Worm (Caenorhabditis elegans): ENCODE measurements around the gene F44B9.5.

DNA sequence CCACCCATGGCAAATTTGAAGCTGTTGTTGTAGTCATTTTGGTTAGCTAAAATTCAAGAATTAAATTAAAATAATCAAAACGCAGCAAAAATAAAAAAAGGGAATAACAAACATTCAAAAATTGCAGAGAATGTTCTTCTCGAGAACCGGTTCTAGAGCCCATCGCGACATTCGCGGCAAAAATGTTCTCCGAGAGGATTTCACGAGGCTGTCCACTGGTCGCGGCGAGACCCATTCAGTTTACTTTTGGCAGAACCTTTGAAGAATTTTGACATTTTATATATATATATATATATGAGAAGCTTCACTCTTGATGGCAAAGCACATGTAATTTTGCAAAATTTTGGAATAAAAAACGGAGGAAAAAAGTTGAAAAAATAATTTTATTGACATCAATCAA is 13.1 kb upstream of the F44B9.5 start, which contains the start of gene F44B9.8:
- no peak for TF ChIP-seq F13C5.2 (tag; optimal IDR thresholded peaks at IDR 0.05)
- no peak for TF ChIP-seq tbx-37 (GFP tag; conservative IDR thresholded peaks at IDR 0.05)
- TF ChIP-seq ama-1 (optimal IDR thresholded peaks at IDR 0.05): no peak
- no peak for TF ChIP-seq flt-1 (GFP tag; IDR thresholded peaks at IDR 0.05)
- no peak for TF ChIP-seq tra-4 (tag; optimal IDR thresholded peaks at IDR 0.05)
- TF ChIP-seq ets-7 (tag; optimal IDR thresholded peaks at IDR 0.05): no peak
- no peak for TF ChIP-seq sea-1 (GFP tag; conservative IDR thresholded peaks at IDR 0.05)
- no peak for TF ChIP-seq hmbx-1 (tag; optimal IDR thresholded peaks at IDR 0.05)
- no peak for TF ChIP-seq tbx-11 (GFP tag; IDR thresholded peaks at IDR 0.05)
- TF ChIP-seq hmg-4 (GFP tag; optimal IDR thresholded peaks at IDR 0.05): no peak
- TF ChIP-seq hnd-1 (tag; optimal IDR thresholded peaks at IDR 0.05): no peak
- no peak for TF ChIP-seq ceh-36 (tag; optimal IDR thresholded peaks at IDR 0.05)
- no peak for TF ChIP-seq pes-1 (GFP tag; IDR thresholded peaks at IDR 0.05)
